Worm (Caenorhabditis elegans) whole organism, L3 larva: ENCODE measurements around the gene F59E12.8.

ENCODE experiments used
- aly-2 ChIP-seq: fragments of 150-350 bp; optimal IDR thresholded peaks from 2 replicates; lab custom pipeline; 2014; ENCODE audit warnings: missing biosample characterization, missing genetic modification characterization
- ceh-82 ChIP-seq: fragments of 150-350 bp; optimal IDR thresholded peaks from 2 replicates; lab custom pipeline; 2014; ENCODE audit warnings: missing biosample characterization, missing genetic modification characterization
- daf-12 ChIP-seq: fragments of 150-350 bp; optimal IDR thresholded peaks from 2 replicates; lab custom pipeline; 2014; ENCODE audit warnings: missing biosample characterization, missing genetic modification reagents, missing genetic modification characterization
- egl-27 ChIP-seq: sonication (generic microtip); optimal IDR thresholded peaks from 4 replicates; lab custom pipeline; 2017; ENCODE audit warnings: missing biosample characterization, missing genetic modification reagents, missing genetic modification characterization
- fos-1 ChIP-seq: fragments of 150-350 bp; optimal IDR thresholded peaks from 2 replicates; lab custom pipeline; 2014; ENCODE audit warnings: missing biosample characterization, missing genetic modification characterization
- mdl-1 ChIP-seq: fragments of 150-350 bp; optimal IDR thresholded peaks from 2 replicates; lab custom pipeline; 2014; ENCODE audit warnings: missing biosample characterization, missing genetic modification characterization
- pha-4 ChIP-seq: fragments of 150-350 bp; optimal IDR thresholded peaks from 2 replicates; lab custom pipeline; 2014; ENCODE audit warnings: missing biosample characterization, missing genetic modification reagents, missing genetic modification characterization
- pqm-1 ChIP-seq: fragments of 150-350 bp; optimal IDR thresholded peaks from 2 replicates; lab custom pipeline; 2017; ENCODE audit warnings: missing biosample characterization, missing genetic modification characterization, inconsistent platforms

DNA sequence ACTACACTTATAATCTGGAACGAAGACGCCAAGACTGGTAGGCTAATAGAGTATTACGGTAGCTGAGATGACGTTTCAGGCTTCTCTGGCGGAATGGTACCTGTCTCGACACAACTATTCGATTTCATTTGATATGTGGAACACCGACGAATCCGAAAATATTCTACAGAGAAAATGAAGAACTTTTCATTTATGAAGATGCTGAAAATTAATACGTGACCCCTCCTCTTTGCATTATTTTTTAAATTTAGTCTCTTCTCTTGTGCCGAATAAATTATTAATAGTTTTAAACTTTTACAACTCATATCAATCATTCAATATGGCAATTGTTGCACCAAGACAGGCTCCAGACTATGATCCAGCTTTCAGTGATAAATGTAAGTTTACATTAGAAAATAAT is 29.3 kb upstream of the F59E12.8 start, which contains the start of gene C25H3.16:
- TF ChIP-seq egl-27 (tag; lab: Kevin White, UChicago) (no peak), fos-1 (tag; lab: Kevin White, UChicago) (no peak), daf-12 (tag; lab: Kevin White, UChicago) (no peak), mdl-1 (no peak), ceh-82 (tag; lab: Kevin White, UChicago) (no peak), pha-4 (tag; lab: Kevin White, UChicago) (no peak), aly-2 (tag; lab: Kevin White, UChicago) (no peak), pqm-1 (tag; lab: Kevin White, UChicago) (no peak)
